Worm (Caenorhabditis elegans): ENCODE data around the gene clec-88.
A peak's percentile ranks its signal among the peaks of the same experiment; 100 is the strongest.

clec-88 gene

DNA sequence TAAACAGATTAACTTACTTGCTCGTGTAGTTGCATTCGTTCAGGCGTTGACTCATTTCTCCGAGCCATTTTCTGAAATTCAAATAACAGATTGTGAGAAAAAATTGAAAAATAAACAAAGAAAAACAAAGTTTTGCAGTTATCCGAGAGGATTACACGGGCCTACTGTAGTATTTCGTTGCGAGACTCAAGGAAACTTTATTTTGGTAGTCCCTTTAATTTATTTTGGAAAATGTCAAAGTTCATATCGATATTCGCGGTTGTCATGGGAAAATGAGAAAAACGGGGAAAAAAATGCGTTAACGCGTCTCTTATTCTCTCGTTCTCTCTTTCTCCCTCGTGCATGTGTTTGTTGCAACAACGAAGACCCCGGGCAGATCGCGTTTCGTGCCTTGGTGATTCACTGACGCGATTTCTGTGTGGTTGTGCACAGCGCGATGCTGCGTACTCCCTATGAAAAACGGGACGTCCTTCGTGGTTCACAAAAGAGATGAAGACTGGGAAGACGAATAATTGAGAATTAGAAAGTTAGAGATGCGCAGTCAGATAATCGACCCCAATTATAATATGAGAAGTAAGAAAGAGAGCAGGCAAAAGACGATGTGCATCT, 34.2 kb upstream of the clec-88 start, which contains the start of gene set-4:
TSS of gene set-4 (minus strand) at position 120 of the 609 bp plus-strand sequence.
- TF ChIP-seq lim-7 (GFP tag; IDR thresholded peaks at IDR 0.05) (no peak), cey-2 (tag; optimal IDR thresholded peaks at IDR 0.05; ENCODE audit: borderline replicate concordance, insufficient read depth) (no peak), pha-4 (GFP tag; IDR thresholded peaks at IDR 0.05) (peak; percentile 68), pha-4 (tag; optimal IDR thresholded peaks at IDR 0.05) (peak; percentile 67), F10B5.3 (tag; optimal IDR thresholded peaks at IDR 0.05) (peak; percentile 41), sdz-12 (GFP tag; optimal IDR thresholded peaks at IDR 0.05) (no peak), zip-11 (GFP tag; IDR thresholded peaks at IDR 0.05) (no peak), F37D6.2 (tag; optimal IDR thresholded peaks at IDR 0.05) (peak; percentile 90), Y5F2A.4 (GFP tag; optimal IDR thresholded peaks at IDR 0.05) (no peak), R02D3.7 (tag; optimal IDR thresholded peaks at IDR 0.05) (no peak), spr-1 (tag; optimal IDR thresholded peaks at IDR 0.05) (peak; percentile 87), nhr-28 (tag; optimal IDR thresholded peaks at IDR 0.05) (peak; percentile 86), dmd-9 (GFP tag; IDR thresholded peaks at IDR 0.05) (no peak), ZK337.2 (GFP tag; IDR thresholded peaks at IDR 0.05) (no peak), nhr-102 (tag; optimal IDR thresholded peaks at IDR 0.05) (peak; percentile 87), dmd-6 (GFP tag; IDR thresholded peaks at IDR 0.05) (peak; percentile 93), ceh-32 (tag; optimal IDR thresholded peaks at IDR 0.05; ENCODE audit: poor library complexity) (no peak), nhr-41 (GFP tag; IDR thresholded peaks at IDR 0.05) (peak; percentile 22; the same call in 1 of the 2 replicates), duxl-1 (tag; optimal IDR thresholded peaks at IDR 0.05; ENCODE audit: poor library complexity) (peak; percentile 77), nhr-25 (tag; optimal IDR thresholded peaks at IDR 0.05; ENCODE audit: borderline replicate concordance, insufficient read depth) (peak; percentile 85), ztf-11 (tag; optimal IDR thresholded peaks at IDR 0.05) (peak; percentile 16), nhr-6 (tag; optimal IDR thresholded peaks at IDR 0.05) (peak; percentile 79), daf-16 (GFP tag; optimal IDR thresholded peaks at IDR 0.05) (peak; percentile 50 to 86), daf-16 (tag; optimal IDR thresholded peaks at IDR 0.05) (peak; percentile 75), lin-29 (GFP tag; IDR thresholded peaks at IDR 0.05) (0 out of 2 replicates have a peak, but pooled peaks have one; percentile 20), zfp-3 (GFP tag; conservative IDR thresholded peaks at IDR 0.05) (0 out of 2 replicates have a peak, but pooled peaks have one; percentile 65), lin-39 (tag; optimal IDR thresholded peaks at IDR 0.05) (no peak), skn-1 (tag; optimal IDR thresholded peaks at IDR 0.05) (no peak), tra-1 (GFP tag; IDR thresholded peaks at IDR 0.05) (peak; percentile 87), dmd-8 (GFP tag; IDR thresholded peaks at IDR 0.05) (no peak), F44E2.7 (GFP tag; IDR thresholded peaks at IDR 0.05) (no peak), nhr-10 (tag; optimal IDR thresholded peaks at IDR 0.05) (peak; percentile 23), zfp-2 (tag; optimal IDR thresholded peaks at IDR 0.05) (peak; percentile 52), spr-3 (GFP tag; optimal IDR thresholded peaks at IDR 0.05) (peak; percentile 68), lin-1 (GFP tag; IDR thresholded peaks at IDR 0.05) (peak; percentile 82; the same call in 1 of the 2 replicates), T20F7.1 (GFP tag; optimal IDR thresholded peaks at IDR 0.05) (peak; percentile 85), lin-13 (GFP tag; optimal IDR thresholded peaks at IDR 0.05) (peak; percentile 87), fkh-10 (GFP tag; optimal IDR thresholded peaks at IDR 0.05) (peak; percentile 95), ces-1 (GFP tag; optimal IDR thresholded peaks at IDR 0.05) (no peak), egl-43 (GFP tag; IDR thresholded peaks at IDR 0.05) (no peak; the same call in 1 of the 2 replicates), ceh-82 (tag; optimal IDR thresholded peaks at IDR 0.05) (no peak), lin-38 (GFP tag; IDR thresholded peaks at IDR 0.05) (peak; percentile 90), dpl-1 (GFP tag; optimal IDR thresholded peaks at IDR 0.05) (peak; percentile 88), mep-1 (tag; optimal IDR thresholded peaks at IDR 0.05) (peak; percentile 96), lsy-2 (tag; optimal IDR thresholded peaks at IDR 0.05) (peak; percentile 79 to 95), Y105C5A.15 (GFP tag; IDR thresholded peaks at IDR 0.05) (no peak), saeg-2 (GFP tag; IDR thresholded peaks at IDR 0.05) (no peak), mdl-1 (tag; optimal IDR thresholded peaks at IDR 0.05) (peak; percentile 19 to 94), nhr-48 (tag; optimal IDR thresholded peaks at IDR 0.05) (peak; percentile 71), aly-2 (tag; optimal IDR thresholded peaks at IDR 0.05) (no peak)
